Worm (Caenorhabditis elegans) whole organism, L4 larva: ENCODE data around the gene degl-1.

Source experiments
- F26F4.8 ChIP-seq: fragments of 200-800 bp; sonication (Bioruptor generic); conservative IDR thresholded peaks from 2 replicates; pipeline ENCODE4 v1.3.6; 2022; ENCODE audit warnings: missing genetic modification characterization, missing compliant biosample characterization
- F44E2.7 ChIP-seq: fragments of 200-800 bp; sonication (Bioruptor generic); IDR thresholded peaks from 2 replicates; pipeline ENCODE4 v2.1.2; 2022; ENCODE audit warnings: missing genetic modification characterization, missing compliant biosample characterization
- F49E8.2 ChIP-seq: sonication (generic microtip); optimal IDR thresholded peaks from 2 replicates; lab custom pipeline; 2016; ENCODE audit warnings: missing compliant biosample characterization, mild to moderate bottlenecking, missing genetic modification characterization, borderline replicate concordance
- R02D3.7 ChIP-seq: fragments of 150-350 bp; sonication (generic microtip); optimal IDR thresholded peaks from 3 replicates; lab custom pipeline; 2014; ENCODE audit warnings: missing biosample characterization, missing genetic modification characterization
- T26A8.4 ChIP-seq: fragments of 200-800 bp; sonication (Bioruptor generic); IDR thresholded peaks from 2 replicates; pipeline ENCODE4 v1.3.6; 2022; ENCODE audit warnings: missing genetic modification characterization, missing compliant biosample characterization
- Y48G9A.11 ChIP-seq: fragments of 200-800 bp; sonication (Bioruptor generic); IDR thresholded peaks from 2 replicates; pipeline ENCODE4 v1.3.6; 2022; ENCODE audit warnings: missing genetic modification reagents, missing genetic modification characterization, missing compliant biosample characterization
- ZK337.2 ChIP-seq: fragments of 200-800 bp; sonication (Bioruptor generic); IDR thresholded peaks from 2 replicates; pipeline ENCODE4 v1.3.6; 2022; ENCODE audit warnings: missing genetic modification reagents, missing genetic modification characterization, missing compliant biosample characterization
- aha-1 ChIP-seq: fragments of 150-350 bp; peaks from one replicate; lab custom pipeline; 2014; ENCODE audit warnings: missing biosample characterization, missing genetic modification characterization
- aly-2 ChIP-seq: sonication (generic microtip); optimal IDR thresholded peaks from 2 replicates; lab custom pipeline; 2018; ENCODE audit warnings: missing biosample characterization, missing genetic modification characterization
- ama-1 ChIP-seq: fragments of 150-350 bp; optimal IDR thresholded peaks from 2 replicates; lab custom pipeline; 2014; ENCODE audit warnings: inconsistent platforms, mixed read lengths
- ceh-62 ChIP-seq: sonication (generic microtip); optimal IDR thresholded peaks from 2 replicates; lab custom pipeline; 2017; ENCODE audit warnings: missing biosample characterization, missing genetic modification characterization
- daf-16 ChIP-seq, 3 experiments: sonication (generic microtip); optimal IDR thresholded peaks; 2 replicates each; lab custom pipeline; 2016 to 2017; ENCODE audit warnings: missing genetic modification characterization in 3 of 3, missing genetic modification reagents in 3 of 3, mild to moderate bottlenecking in 2 of 3, missing compliant biosample characterization in 2 of 3, missing biosample characterization in 1 of 3, moderate library complexity in 1 of 3
- dmd-9 ChIP-seq: fragments of 200-800 bp; sonication (Bioruptor generic); IDR thresholded peaks from 2 replicates; pipeline ENCODE4 v1.3.6; 2022; ENCODE audit warnings: missing genetic modification reagents, missing genetic modification characterization, missing compliant biosample characterization
- dpl-1 ChIP-seq: fragments of 150-350 bp; optimal IDR thresholded peaks from 2 replicates; lab custom pipeline; 2014; ENCODE audit warnings: missing biosample characterization, missing genetic modification reagents, missing genetic modification characterization
- dve-1 ChIP-seq: sonication (generic microtip); optimal IDR thresholded peaks from 2 replicates; lab custom pipeline; 2017; ENCODE audit warnings: antibody characterized with exemption, mild to moderate bottlenecking, missing genetic modification characterization, missing compliant biosample characterization; ENCODE audit not compliant: insufficient read depth
- egl-43 ChIP-seq: fragments of 200-800 bp; sonication (Bioruptor generic); IDR thresholded peaks from 2 replicates; pipeline ENCODE4 v1.3.6; 2022; ENCODE audit warnings: missing genetic modification reagents, missing genetic modification characterization, missing compliant biosample characterization
- hlh-30 ChIP-seq: sonication (generic microtip); optimal IDR thresholded peaks from 2 replicates; lab custom pipeline; 2017; ENCODE audit warnings: antibody characterized with exemption, mild to moderate bottlenecking, missing genetic modification characterization, missing compliant biosample characterization; ENCODE audit not compliant: insufficient read depth
- hmg-1.1 ChIP-seq: fragments of 200-800 bp; sonication (Bioruptor generic); IDR thresholded peaks from 2 replicates; pipeline ENCODE4 v1.3.6; 2022; ENCODE audit warnings: missing genetic modification reagents, missing genetic modification characterization, missing compliant biosample characterization
- jun-1 ChIP-seq: fragments of 150-350 bp; optimal IDR thresholded peaks from 2 replicates; lab custom pipeline; 2014; ENCODE audit warnings: missing biosample characterization, missing genetic modification reagents, missing genetic modification characterization
- lim-7 ChIP-seq: fragments of 200-800 bp; sonication (Bioruptor generic); IDR thresholded peaks from 2 replicates; pipeline ENCODE4 v1.3.6; 2022; ENCODE audit warnings: missing genetic modification characterization, missing compliant biosample characterization
- lin-1 ChIP-seq: fragments of 200-800 bp; sonication (Bioruptor generic); IDR thresholded peaks from 2 replicates; pipeline ENCODE4 v1.3.6; 2022; ENCODE audit warnings: missing genetic modification reagents, missing genetic modification characterization, missing compliant biosample characterization
- lin-15B ChIP-seq: fragments of 150-350 bp; sonication (generic microtip); optimal IDR thresholded peaks from 3 replicates; lab custom pipeline; 2014; ENCODE audit warnings: missing biosample characterization, missing genetic modification characterization
- lin-29 ChIP-seq: fragments of 200-800 bp; sonication (Bioruptor generic); IDR thresholded peaks from 2 replicates; pipeline ENCODE4 v1.3.6; 2022; ENCODE audit warnings: missing genetic modification reagents, missing genetic modification characterization, missing compliant biosample characterization
- lin-38 ChIP-seq: fragments of 200-800 bp; sonication (Bioruptor generic); IDR thresholded peaks from 2 replicates; pipeline ENCODE4 v1.3.6; 2022; ENCODE audit warnings: missing genetic modification reagents, missing genetic modification characterization, missing compliant biosample characterization
- lir-3 ChIP-seq: sonication (generic microtip); optimal IDR thresholded peaks from 2 replicates; lab custom pipeline; 2016; ENCODE audit warnings: mild to moderate bottlenecking, missing genetic modification characterization, missing compliant biosample characterization
- lsy-2 ChIP-seq, 2 experiments: fragments of 150-350 bp in 1 of 2; sonication (generic microtip) in 1 of 2; optimal IDR thresholded peaks; 2 replicates each; lab custom pipeline; 2014 to 2017; ENCODE audit warnings: missing biosample characterization in 2 of 2, missing genetic modification characterization in 2 of 2
- madf-9 ChIP-seq: fragments of 200-800 bp; sonication (Bioruptor generic); conservative IDR thresholded peaks from 2 replicates; pipeline ENCODE4 v1.3.6; 2022; ENCODE audit warnings: missing genetic modification reagents, missing genetic modification characterization, missing compliant biosample characterization
- mdt-29 ChIP-seq: fragments of 200-800 bp; sonication (Bioruptor generic); IDR thresholded peaks from 2 replicates; pipeline ENCODE4 v1.3.6; 2022; ENCODE audit warnings: missing genetic modification reagents, missing genetic modification characterization, missing compliant biosample characterization
- mep-1 ChIP-seq: fragments of 150-350 bp; sonication (generic microtip); optimal IDR thresholded peaks from 3 replicates; lab custom pipeline; 2014; ENCODE audit warnings: missing biosample characterization, missing genetic modification characterization
- mes-2 ChIP-seq: sonication (generic microtip); optimal IDR thresholded peaks from 2 replicates; lab custom pipeline; 2016; ENCODE audit warnings: missing genotype, mild to moderate bottlenecking, missing genetic modification characterization, missing compliant biosample characterization; ENCODE audit not compliant: poor library complexity, severe bottlenecking
- mxl-3 ChIP-seq: fragments of 200-800 bp; sonication (Bioruptor generic); optimal IDR thresholded peaks from 2 replicates; lab custom pipeline; 2018; ENCODE audit warnings: mild to moderate bottlenecking, missing genetic modification characterization, missing compliant biosample characterization
- nhr-48 ChIP-seq: sonication (generic microtip); optimal IDR thresholded peaks from 2 replicates; lab custom pipeline; 2016; ENCODE audit warnings: mild to moderate bottlenecking, missing genetic modification characterization, missing compliant biosample characterization
- nhr-77 ChIP-seq: fragments of 150-350 bp; optimal IDR thresholded peaks from 2 replicates; lab custom pipeline; 2014; ENCODE audit warnings: missing biosample characterization, missing genetic modification characterization
- pqm-1 ChIP-seq: sonication (generic microtip); optimal IDR thresholded peaks from 2 replicates; lab custom pipeline; 2017; ENCODE audit warnings: missing biosample characterization, missing genetic modification characterization
- set-16 ChIP-seq: fragments of 200-800 bp; sonication (Bioruptor generic); IDR thresholded peaks from 2 replicates; pipeline ENCODE4 v1.3.6; 2022; ENCODE audit warnings: missing genetic modification reagents, missing genetic modification characterization, missing compliant biosample characterization
- spr-3 ChIP-seq: fragments of 200-800 bp; sonication (Bioruptor generic); optimal IDR thresholded peaks from 2 replicates; lab custom pipeline; 2018; ENCODE audit warnings: mild to moderate bottlenecking, missing genetic modification characterization, missing compliant biosample characterization
- tag-97 ChIP-seq: fragments of 200-800 bp; sonication (Bioruptor generic); IDR thresholded peaks from 2 replicates; pipeline ENCODE4 v1.3.6; 2022; ENCODE audit warnings: missing genetic modification characterization, missing compliant biosample characterization
- unc-62 ChIP-seq, 3 experiments: fragments of 150-350 bp in 1 of 3; sonication (generic microtip); optimal IDR thresholded peaks in 2 of 3; peaks in 1 of 3; 1 replicate in 1 of 3; 2 replicates in 2 of 3; lab custom pipeline; 2014 to 2017; ENCODE audit warnings: missing biosample characterization in 3 of 3, missing genetic modification characterization in 3 of 3, missing genetic modification reagents in 3 of 3, missing genotype in 1 of 3
- zfp-3 ChIP-seq: fragments of 200-800 bp; sonication (Bioruptor generic); conservative IDR thresholded peaks from 2 replicates; pipeline ENCODE4 v1.3.6; 2022; ENCODE audit warnings: missing genetic modification reagents, missing genetic modification characterization, missing compliant biosample characterization
- ztf-7 ChIP-seq: fragments of 150-350 bp; optimal IDR thresholded peaks from 2 replicates; lab custom pipeline; 2014; ENCODE audit warnings: missing biosample characterization, missing genetic modification characterization

degl-1 gene

DNA sequence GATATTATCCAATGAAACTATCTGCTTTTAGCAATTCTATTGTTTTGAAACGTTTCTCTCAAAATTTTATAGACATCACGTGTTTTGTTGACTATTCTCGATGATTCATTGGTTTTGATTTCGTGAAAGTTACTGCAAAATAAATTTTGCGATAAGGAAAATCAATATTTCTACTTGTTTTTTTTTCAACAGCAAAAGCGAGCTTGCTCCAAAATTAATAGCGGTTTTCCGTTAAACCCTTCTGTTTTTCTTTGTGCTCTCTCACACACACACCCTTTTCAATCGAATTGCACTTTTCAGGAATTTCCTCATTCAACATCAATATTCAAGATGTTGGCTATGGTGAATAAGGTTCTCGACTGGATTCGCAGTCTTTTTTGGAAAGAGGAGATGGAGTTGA lies 26.6 kb upstream of the degl-1 start, which contains the start of gene arl-8:
TSS of gene arl-8 (plus strand) at position 301 of the 400 bp plus-strand sequence.
- TF ChIP-seq Y48G9A.11 (GFP tag; lab: Robert Waterston, UW) (no peak), hmg-1.1 (GFP tag; lab: Robert Waterston, UW) (0 out of 2 replicates have a peak, but pooled peaks have one; percentile 0), nhr-77 (tag; lab: Kevin White, UChicago) (no peak)

DNA sequence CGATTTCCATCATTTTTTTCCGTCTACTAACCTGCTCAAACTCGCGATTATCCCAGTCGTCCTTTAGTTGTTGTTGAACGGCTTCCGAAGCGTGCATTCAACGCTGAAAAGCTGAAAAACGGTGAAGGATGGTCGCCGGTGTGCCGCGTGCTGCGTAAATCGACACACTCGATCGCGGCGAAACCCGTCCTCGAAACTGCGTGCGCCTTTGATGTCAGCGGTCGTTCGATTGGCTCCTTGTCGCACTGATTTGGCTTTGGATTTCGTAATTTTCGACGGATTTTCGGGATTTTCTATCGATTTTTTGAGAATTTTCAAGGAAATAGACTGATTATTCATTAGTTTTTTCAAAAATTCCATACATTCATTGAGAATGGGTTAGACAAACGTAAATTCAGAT lies 26.1 kb upstream of the degl-1 start, which contains the start of the genes Y57G11C.1147 and nuo-3:
TSS of gene Y57G11C.1147 (minus strand) at position 161 of the 400 bp plus-strand sequence.
TSS of gene nuo-3 (minus strand) at position 191 of the 400 bp plus-strand sequence.
- TF ChIP-seq ceh-62 (tag; lab: Kevin White, UChicago) (no peak), ama-1 (lab: Kevin White, UChicago) (peak; percentile 32), R02D3.7 (tag; lab: Kevin White, UChicago) (peak; percentile 48), mxl-3 (peak; percentile 23), hlh-30 (peak; percentile 63), hmg-1.1 (GFP tag; lab: Robert Waterston, UW) (0 out of 2 replicates have a peak, but pooled peaks have one; percentile 14), tag-97 (no peak), mes-2 (tag; lab: Kevin White, UChicago) (peak; percentile 38), aha-1 (tag; lab: Kevin White, UChicago) (peak; percentile 26), daf-16 (GFP tag; optimal IDR thresholded peaks at IDR 0.05; lab: Kevin White, UChicago) (no peak), daf-16 (tag; optimal IDR thresholded peaks at IDR 0.05; lab: Kevin White, UChicago) (peak; percentile 15), madf-9 (GFP tag; lab: Robert Waterston, UW) (no peak), lsy-2 (tag; optimal IDR thresholded peaks at IDR 0.05; lab: Kevin White, UChicago) (peak in 1 of 2 experiments; percentile 8), lim-7 (GFP tag; lab: Robert Waterston, UW) (no peak), set-16 (GFP tag; lab: Robert Waterston, UW) (peak; percentile 29; the same call in 1 of the 2 replicates)

DNA sequence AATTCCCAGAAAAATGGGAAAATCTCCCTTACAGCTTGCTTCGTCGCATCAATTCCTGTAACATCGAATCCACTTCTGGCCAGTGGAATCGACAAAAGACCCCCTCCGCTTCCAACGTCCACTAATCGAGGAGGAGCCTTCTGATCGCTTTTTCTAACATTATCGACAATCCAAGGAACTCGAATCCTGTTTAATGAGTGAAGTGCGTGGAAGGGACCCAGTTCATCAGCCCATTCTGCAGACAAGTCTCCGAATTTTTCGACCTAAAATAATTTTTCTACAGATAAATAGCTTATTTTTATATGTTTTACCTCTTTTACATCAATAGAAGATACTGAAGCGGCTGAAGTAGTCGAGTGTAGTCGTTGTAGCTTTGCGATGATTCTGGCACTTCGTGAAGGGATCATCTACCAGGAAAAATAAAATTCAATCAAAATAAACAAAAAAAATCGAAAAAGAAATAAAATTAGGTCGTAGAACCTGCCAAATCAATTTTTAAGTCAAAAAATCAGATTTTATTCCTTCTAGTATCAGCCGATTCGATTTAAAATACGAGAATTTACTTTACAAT lies 24.8 kb upstream of the degl-1 start, which contains the start of gene coq-3:
TSS of gene coq-3 (minus strand) at position 407 of the 571 bp plus-strand sequence.
- TF ChIP-seq nhr-48 (tag; lab: Kevin White, UChicago) (no peak), zfp-3 (GFP tag; lab: Robert Waterston, UW) (0 out of 2 replicates have a peak, but pooled peaks have one; percentile 12), pqm-1 (tag; lab: Kevin White, UChicago) (no peak), aha-1 (tag; lab: Kevin White, UChicago) (peak; percentile 85), lin-1 (GFP tag; lab: Robert Waterston, UW) (no peak), mes-2 (tag; lab: Kevin White, UChicago) (peak; percentile 28), lin-29 (GFP tag; lab: Robert Waterston, UW) (no peak), unc-62 (GFP tag; optimal IDR thresholded peaks at IDR 0.05 in 1 of 2; lab: Kevin White, UChicago) (no peak), unc-62 (tag; optimal IDR thresholded peaks at IDR 0.05; lab: Kevin White, UChicago) (no peak), spr-3 (GFP tag; lab: Kevin White, UChicago) (no peak), mep-1 (tag; lab: Kevin White, UChicago) (no peak), ZK337.2 (no peak), ama-1 (lab: Kevin White, UChicago) (peak; percentile 29), R02D3.7 (tag; lab: Kevin White, UChicago) (no peak), F44E2.7 (GFP tag; lab: Robert Waterston, UW) (no peak), lsy-2 (tag; optimal IDR thresholded peaks at IDR 0.05; lab: Kevin White, UChicago) (peak in 1 of 2 experiments; percentile 12), jun-1 (tag; lab: Kevin White, UChicago) (no peak), madf-9 (GFP tag; lab: Robert Waterston, UW) (no peak), mdt-29 (GFP tag; lab: Robert Waterston, UW) (no peak), F49E8.2 (tag; lab: Kevin White, UChicago) (no peak), tag-97 (no peak), egl-43 (GFP tag; lab: Robert Waterston, UW) (no peak), dve-1 (peak; percentile 13), T26A8.4 (0 out of 2 replicates have a peak, but pooled peaks have one; percentile 22), lim-7 (GFP tag; lab: Robert Waterston, UW) (0 out of 2 replicates have a peak, but pooled peaks have one; percentile 25), lir-3 (no peak), lin-15B (tag; lab: Kevin White, UChicago) (no peak), dpl-1 (GFP tag; lab: Kevin White, UChicago) (no peak), set-16 (GFP tag; lab: Robert Waterston, UW) (no peak), lin-38 (peak; percentile 23; the same call in 1 of the 2 replicates), dmd-9 (no peak), ztf-7 (tag; lab: Kevin White, UChicago) (no peak), aly-2 (no peak), F26F4.8 (GFP tag; lab: Robert Waterston, UW) (no peak), hlh-30 (no peak)
